Worm (Caenorhabditis elegans) whole organism, young adult: ENCODE measurements around the gene cutl-29.

Experiments used
- B0035.1 ChIP-seq: sonication (generic microtip); optimal IDR thresholded peaks from 2 replicates; lab custom pipeline; 2016; ENCODE audit warnings: missing genetic modification characterization, mild to moderate bottlenecking, missing compliant biosample characterization, missing genotype, missing genetic modification reagents
- B0336.3 ChIP-seq: fragments of 200-800 bp; sonication (Bioruptor generic); IDR thresholded peaks from 2 replicates; pipeline ENCODE4 v1.3.6; 2022; ENCODE audit warnings: missing genetic modification characterization, missing compliant biosample characterization
- C06A6.2 ChIP-seq: fragments of 200-800 bp; sonication (Bioruptor generic); conservative IDR thresholded peaks from 2 replicates; pipeline ENCODE4 v1.3.6; 2022; ENCODE audit warnings: missing genetic modification characterization, missing compliant biosample characterization
- F22D6.2 ChIP-seq: sonication (generic microtip); optimal IDR thresholded peaks from 2 replicates; lab custom pipeline; 2016; ENCODE audit warnings: mild to moderate bottlenecking, missing genetic modification characterization, missing compliant biosample characterization
- F33H1.4 ChIP-seq: fragments of 200-800 bp; sonication (Bioruptor generic); IDR thresholded peaks from 2 replicates; pipeline ENCODE4 v1.3.6; 2022; ENCODE audit warnings: missing genetic modification reagents, missing genetic modification characterization, missing compliant biosample characterization
- F55B11.4 ChIP-seq: sonication (generic microtip); optimal IDR thresholded peaks from 2 replicates; lab custom pipeline; 2016; ENCODE audit warnings: missing compliant biosample characterization, missing genetic modification characterization, borderline replicate concordance; ENCODE audit not compliant: insufficient read depth
- F57A8.1 ChIP-seq: fragments of 200-800 bp; sonication (Bioruptor generic); optimal IDR thresholded peaks from 2 replicates; lab custom pipeline; 2018; ENCODE audit warnings: mild to moderate bottlenecking, missing genetic modification characterization, moderate library complexity, missing compliant biosample characterization
- K11D2.4 ChIP-seq: fragments of 200-800 bp; sonication (Bioruptor generic); IDR thresholded peaks from 2 replicates; pipeline ENCODE4 v1.3.6; 2022; ENCODE audit warnings: missing genetic modification reagents, missing genetic modification characterization, missing compliant biosample characterization
- K12H6.12 ChIP-seq: fragments of 200-800 bp; sonication (Bioruptor generic); optimal IDR thresholded peaks from 2 replicates; lab custom pipeline; 2018; ENCODE audit warnings: mild to moderate bottlenecking, missing genetic modification characterization, missing compliant biosample characterization
- T26A5.8 ChIP-seq: sonication (generic microtip); optimal IDR thresholded peaks from 2 replicates; lab custom pipeline; 2016; ENCODE audit warnings: missing genetic modification characterization, missing compliant biosample characterization
- Y56A3A.18 ChIP-seq: fragments of 200-800 bp; sonication (Bioruptor generic); IDR thresholded peaks from 2 replicates; pipeline ENCODE4 v1.3.6; 2022; ENCODE audit warnings: missing genetic modification reagents, missing genetic modification characterization, missing compliant biosample characterization
- Y67H2A.10 ChIP-seq: fragments of 200-800 bp; sonication (Bioruptor generic); conservative IDR thresholded peaks from 2 replicates; pipeline ENCODE4 v1.3.6; 2022; ENCODE audit warnings: missing genetic modification reagents, missing genetic modification characterization, missing compliant biosample characterization
- Y79H2A.3 ChIP-seq: fragments of 200-800 bp; sonication (Bioruptor generic); conservative IDR thresholded peaks from 2 replicates; pipeline ENCODE4 v1.3.6; 2022; ENCODE audit warnings: missing genetic modification reagents, missing genetic modification characterization, missing compliant biosample characterization
- akir-1 ChIP-seq: fragments of 200-800 bp; sonication (Bioruptor generic); optimal IDR thresholded peaks from 2 replicates; lab custom pipeline; 2018; ENCODE audit warnings: mild to moderate bottlenecking, missing genetic modification characterization, moderate library complexity, missing compliant biosample characterization
- aptf-2 ChIP-seq: fragments of 200-800 bp; sonication (Bioruptor generic); conservative IDR thresholded peaks from 2 replicates; pipeline ENCODE4 v1.3.6; 2022; ENCODE audit warnings: missing genetic modification reagents, missing genetic modification characterization, missing compliant biosample characterization
- aptf-3 ChIP-seq: fragments of 200-800 bp; sonication (Bioruptor generic); IDR thresholded peaks from 2 replicates; pipeline ENCODE4 v1.3.6; 2022; ENCODE audit warnings: missing genetic modification characterization, missing compliant biosample characterization
- atf-7 ChIP-seq: sonication (generic microtip); optimal IDR thresholded peaks from 2 replicates; lab custom pipeline; 2017; ENCODE audit warnings: mild to moderate bottlenecking, missing genetic modification characterization, missing compliant biosample characterization
- athp-1 ChIP-seq: sonication (generic microtip); optimal IDR thresholded peaks from 2 replicates; lab custom pipeline; 2017; ENCODE audit warnings: mild to moderate bottlenecking, missing genetic modification characterization, missing compliant biosample characterization
- attf-3 ChIP-seq: fragments of 200-800 bp; sonication (Bioruptor generic); conservative IDR thresholded peaks from 2 replicates; pipeline ENCODE4 v1.3.6; 2022; ENCODE audit warnings: missing genetic modification reagents, missing genetic modification characterization, missing compliant biosample characterization
- attf-5 ChIP-seq: fragments of 200-800 bp; sonication (Bioruptor generic); optimal IDR thresholded peaks from 2 replicates; lab custom pipeline; 2018; ENCODE audit warnings: mild to moderate bottlenecking, missing genetic modification characterization, missing compliant biosample characterization
- attf-6 ChIP-seq: fragments of 200-800 bp; sonication (Bioruptor generic); IDR thresholded peaks from 2 replicates; pipeline ENCODE4 v1.3.6; 2022; ENCODE audit warnings: missing genetic modification reagents, missing genetic modification characterization, missing compliant biosample characterization
- bed-2 ChIP-seq: fragments of 200-800 bp; sonication (Bioruptor generic); IDR thresholded peaks from 2 replicates; pipeline ENCODE4 v1.3.6; 2022; ENCODE audit warnings: missing genetic modification reagents, missing genetic modification characterization, missing compliant biosample characterization
- cebp-2 ChIP-seq: fragments of 200-800 bp; sonication (Bioruptor generic); IDR thresholded peaks from 2 replicates; pipeline ENCODE4 v1.3.6; 2022; ENCODE audit warnings: missing genetic modification characterization, missing compliant biosample characterization
- ceh-27 ChIP-seq: fragments of 200-800 bp; sonication (Bioruptor generic); optimal IDR thresholded peaks from 2 replicates; lab custom pipeline; 2018; ENCODE audit warnings: mild to moderate bottlenecking, missing genetic modification characterization, moderate library complexity, missing compliant biosample characterization
- ceh-79 ChIP-seq: sonication (generic microtip); optimal IDR thresholded peaks from 2 replicates; lab custom pipeline; 2017; ENCODE audit warnings: mild to moderate bottlenecking, missing genetic modification characterization, missing compliant biosample characterization
- die-1 ChIP-seq: sonication (generic microtip); optimal IDR thresholded peaks from 2 replicates; lab custom pipeline; 2016; ENCODE audit warnings: missing genotype, mild to moderate bottlenecking, missing genetic modification characterization, missing compliant biosample characterization
- dpff-1 ChIP-seq: sonication (generic microtip); optimal IDR thresholded peaks from 2 replicates; lab custom pipeline; 2017; ENCODE audit warnings: mild to moderate bottlenecking, missing genetic modification characterization, missing compliant biosample characterization
- egl-44 ChIP-seq: fragments of 200-800 bp; sonication (Bioruptor generic); IDR thresholded peaks from 2 replicates; pipeline ENCODE4 v1.3.6; 2022; ENCODE audit warnings: missing genetic modification reagents, missing genetic modification characterization, missing compliant biosample characterization
- ets-4 ChIP-seq: fragments of 200-800 bp; sonication (Bioruptor generic); optimal IDR thresholded peaks from 2 replicates; lab custom pipeline; 2018; ENCODE audit warnings: mild to moderate bottlenecking, missing genetic modification characterization, missing compliant biosample characterization
- fkh-3 ChIP-seq: sonication (generic microtip); optimal IDR thresholded peaks from 2 replicates; lab custom pipeline; 2016; ENCODE audit warnings: mild to moderate bottlenecking, missing genetic modification characterization, missing compliant biosample characterization
- gei-17 ChIP-seq: fragments of 200-800 bp; sonication (Bioruptor generic); optimal IDR thresholded peaks from 2 replicates; lab custom pipeline; 2018; ENCODE audit warnings: mild to moderate bottlenecking, missing genetic modification characterization, missing compliant biosample characterization
- hlh-26 ChIP-seq: fragments of 200-800 bp; sonication (Bioruptor generic); conservative IDR thresholded peaks from 2 replicates; pipeline ENCODE4 v1.3.6; 2022; ENCODE audit warnings: missing genetic modification reagents, missing genetic modification characterization, missing compliant biosample characterization
- hmg-1.2 ChIP-seq: fragments of 200-800 bp; sonication (Bioruptor generic); IDR thresholded peaks from 2 replicates; pipeline ENCODE4 v1.3.6; 2022; ENCODE audit warnings: missing genetic modification reagents, missing genetic modification characterization, missing compliant biosample characterization
- let-607 ChIP-seq, 2 experiments: fragments of 200-800 bp in 1 of 2; sonication (Bioruptor generic) in 1 of 2; sonication (generic microtip) in 1 of 2; optimal IDR thresholded peaks; 2 replicates each; lab custom pipeline; 2016 to 2018; ENCODE audit warnings: mild to moderate bottlenecking in 2 of 2, missing compliant biosample characterization in 2 of 2, missing genetic modification characterization in 2 of 2, moderate library complexity in 2 of 2, missing genotype in 1 of 2
- lin-54 ChIP-seq: fragments of 200-800 bp; sonication (Bioruptor generic); optimal IDR thresholded peaks from 2 replicates; lab custom pipeline; 2018; ENCODE audit warnings: mild to moderate bottlenecking, missing genetic modification characterization, missing compliant biosample characterization
- lsl-1 ChIP-seq: fragments of 200-800 bp; sonication (Bioruptor generic); optimal IDR thresholded peaks from 2 replicates; lab custom pipeline; 2018; ENCODE audit warnings: mild to moderate bottlenecking, missing genetic modification characterization, moderate library complexity, missing compliant biosample characterization
- madf-8 ChIP-seq: fragments of 200-800 bp; sonication (Bioruptor generic); conservative IDR thresholded peaks from 2 replicates; pipeline ENCODE4 v1.3.6; 2022; ENCODE audit warnings: missing genetic modification reagents, missing genetic modification characterization, missing compliant biosample characterization
- mcd-1 ChIP-seq: fragments of 200-800 bp; sonication (Bioruptor generic); IDR thresholded peaks from 2 replicates; pipeline ENCODE4 v1.3.6; 2022; ENCODE audit warnings: missing genetic modification reagents, missing genetic modification characterization, missing compliant biosample characterization
- mes-4 ChIP-seq: sonication (generic microtip); optimal IDR thresholded peaks from 2 replicates; lab custom pipeline; 2016; ENCODE audit warnings: missing genotype, missing genetic modification characterization, missing compliant biosample characterization
- nfya-1 ChIP-seq: sonication (generic microtip); optimal IDR thresholded peaks from 2 replicates; lab custom pipeline; 2017; ENCODE audit warnings: antibody characterized with exemption, missing compliant biosample characterization, missing genetic modification characterization, borderline replicate concordance; ENCODE audit not compliant: insufficient read depth
- nfya-2 ChIP-seq: fragments of 200-800 bp; sonication (Bioruptor generic); IDR thresholded peaks from 2 replicates; pipeline ENCODE4 v1.3.6; 2022; ENCODE audit warnings: missing genetic modification reagents, missing genetic modification characterization, missing compliant biosample characterization
- nhr-27 ChIP-seq: fragments of 200-800 bp; sonication (Bioruptor generic); optimal IDR thresholded peaks from 2 replicates; lab custom pipeline; 2018; ENCODE audit warnings: mild to moderate bottlenecking, missing genetic modification characterization, moderate library complexity, missing compliant biosample characterization
- nhr-90 ChIP-seq: sonication (generic microtip); optimal IDR thresholded peaks from 2 replicates; lab custom pipeline; 2016; ENCODE audit warnings: missing genotype, mild to moderate bottlenecking, missing genetic modification characterization, missing compliant biosample characterization
- repo-1 ChIP-seq: sonication (generic microtip); optimal IDR thresholded peaks from 2 replicates; lab custom pipeline; 2017; ENCODE audit warnings: mild to moderate bottlenecking, missing genetic modification characterization, missing compliant biosample characterization
- snpc-4 ChIP-seq, 5 experiments: fragments of 150-350 bp in 1 of 5; sonication (generic microtip) in 4 of 5; optimal IDR thresholded peaks; 2 replicates each; lab custom pipeline; 2014 to 2018; ENCODE audit warnings: missing genetic modification characterization in 5 of 5, missing biosample characterization in 3 of 5, antibody characterized with exemption in 2 of 5, mild to moderate bottlenecking in 2 of 5, missing compliant biosample characterization in 2 of 5, missing genotype in 2 of 5, moderate library complexity in 2 of 5, missing genetic modification reagents in 1 of 5
- sptf-2 ChIP-seq: fragments of 200-800 bp; sonication (Bioruptor generic); optimal IDR thresholded peaks from 2 replicates; lab custom pipeline; 2018; ENCODE audit warnings: mild to moderate bottlenecking, missing genetic modification characterization, missing compliant biosample characterization
- tbx-9 ChIP-seq: sonication (generic microtip); optimal IDR thresholded peaks from 2 replicates; lab custom pipeline; 2016; ENCODE audit warnings: borderline replicate concordance, missing genetic modification characterization, inconsistent platforms, missing compliant biosample characterization
- ztf-26 ChIP-seq: sonication (generic microtip); optimal IDR thresholded peaks from 2 replicates; lab custom pipeline; 2017; ENCODE audit warnings: missing genetic modification characterization, missing compliant biosample characterization
- ztf-28 ChIP-seq: fragments of 200-800 bp; sonication (Bioruptor generic); IDR thresholded peaks from 2 replicates; pipeline ENCODE4 v1.3.6; 2022; ENCODE audit warnings: missing genetic modification reagents, missing genetic modification characterization, missing compliant biosample characterization

cutl-29 gene

DNA sequence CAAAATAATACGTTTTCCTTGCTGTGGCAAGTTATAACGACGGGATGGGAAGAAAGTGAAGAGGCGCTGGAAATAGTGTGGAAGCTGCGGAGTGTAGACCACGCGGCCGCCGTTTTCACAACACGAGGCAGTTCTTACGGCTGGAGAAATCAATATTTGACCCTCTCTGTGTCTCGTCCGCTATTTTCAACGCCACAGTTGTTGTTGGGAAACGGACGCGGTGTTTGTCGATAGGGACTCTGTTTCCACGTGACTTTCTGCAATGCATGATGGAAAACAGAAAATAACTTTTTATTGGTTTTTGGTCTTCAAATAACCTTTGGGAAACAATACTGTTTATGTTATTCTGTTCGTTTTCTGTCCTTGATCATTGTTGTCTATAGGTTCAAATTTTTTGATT, 39.0 kb downstream of the cutl-29 start, which contains the start of gene K02A6.3 (continued):
- TF ChIP-seq lsl-1 (GFP tag; lab: Kevin White, UChicago) (no peak), K11D2.4 (GFP tag; lab: Robert Waterston, UW) (peak; percentile 63), nhr-90 (tag; lab: Kevin White, UChicago) (peak; percentile 24), Y56A3A.18 (GFP tag; lab: Robert Waterston, UW) (no peak), Y79H2A.3 (GFP tag; lab: Robert Waterston, UW) (no peak), C06A6.2 (GFP tag; lab: Robert Waterston, UW) (peak; percentile 82), K12H6.12 (tag; lab: Kevin White, UChicago) (peak; percentile 92), hmg-1.2 (GFP tag; lab: Robert Waterston, UW) (peak; percentile 78), F22D6.2 (peak; percentile 78), let-607 (tag; optimal IDR thresholded peaks at IDR 0.05; lab: Kevin White, UChicago) (peak; percentile 60 to 70), snpc-4 (GFP tag; optimal IDR thresholded peaks at IDR 0.05; lab: Kevin White, UChicago) (no peak), snpc-4 (tag; optimal IDR thresholded peaks at IDR 0.05; lab: Kevin White, UChicago) (peak in 2 of 4 experiments; percentile 51), atf-7 (tag; lab: Kevin White, UChicago) (peak; percentile 74), nfya-2 (GFP tag; lab: Robert Waterston, UW) (no peak), nhr-27 (tag; lab: Kevin White, UChicago) (no peak), ztf-26 (tag; lab: Kevin White, UChicago) (peak; percentile 90), bed-2 (GFP tag; lab: Robert Waterston, UW) (no peak), attf-3 (GFP tag; lab: Robert Waterston, UW) (no peak), dpff-1 (tag; lab: Kevin White, UChicago) (no peak), ets-4 (GFP tag; lab: Kevin White, UChicago) (peak; percentile 51), attf-6 (GFP tag; lab: Robert Waterston, UW) (no peak), Y67H2A.10 (GFP tag; lab: Robert Waterston, UW) (no peak), F33H1.4 (GFP tag; lab: Robert Waterston, UW) (no peak), die-1 (tag; lab: Kevin White, UChicago) (peak; percentile 2), ceh-79 (tag; lab: Kevin White, UChicago) (no peak), T26A5.8 (tag; lab: Kevin White, UChicago) (no peak), F57A8.1 (no peak), F55B11.4 (no peak), gei-17 (GFP tag; lab: Kevin White, UChicago) (peak; percentile 75), athp-1 (tag; lab: Kevin White, UChicago) (no peak), attf-5 (GFP tag; lab: Kevin White, UChicago) (peak; percentile 76), aptf-3 (GFP tag; lab: Robert Waterston, UW) (no peak), aptf-2 (no peak), B0336.3 (GFP tag; lab: Robert Waterston, UW) (peak; percentile 91), ceh-27 (GFP tag; lab: Kevin White, UChicago) (peak; percentile 74), tbx-9 (tag; lab: Kevin White, UChicago) (no peak), nfya-1 (tag; lab: Kevin White, UChicago) (no peak), ztf-28 (no peak), sptf-2 (no peak), akir-1 (GFP tag; lab: Kevin White, UChicago) (no peak), hlh-26 (GFP tag; lab: Robert Waterston, UW) (no peak), egl-44 (peak; percentile 79), B0035.1 (no peak), repo-1 (peak; percentile 57), fkh-3 (tag; lab: Kevin White, UChicago) (no peak), mes-4 (tag; lab: Kevin White, UChicago) (no peak), mcd-1 (peak; percentile 54), cebp-2 (GFP tag; lab: Robert Waterston, UW) (no peak), madf-8 (no peak), lin-54 (peak; percentile 46)
